Worm (Caenorhabditis elegans) whole organism, L4 larva: ENCODE results near the gene F55D1.1.

ENCODE experiments used
- ceh-32 ChIP-seq: sonication (generic microtip); optimal IDR thresholded peaks from 2 replicates; lab custom pipeline; 2016; ENCODE audit warnings: mild to moderate bottlenecking, missing genetic modification characterization, missing compliant biosample characterization; ENCODE audit not compliant: poor library complexity
- lin-15B ChIP-seq: fragments of 150-350 bp; sonication (generic microtip); optimal IDR thresholded peaks from 3 replicates; lab custom pipeline; 2014; ENCODE audit warnings: missing biosample characterization, missing genetic modification characterization
- unc-39 ChIP-seq: sonication (generic microtip); optimal IDR thresholded peaks from 2 replicates; lab custom pipeline; 2017; ENCODE audit warnings: missing biosample characterization, missing genetic modification characterization

- TF ChIP-seq lin-15B (no peak), ceh-32 (tag; lab: Kevin White, UChicago) (no peak), unc-39 (tag; lab: Kevin White, UChicago) (no peak)
Measured at ce11 chrX:5524260-5524659, 34.6 kb downstream of the F55D1.1 start.
